Fruit fly (Drosophila melanogaster): ENCODE data around the gene Dci.

Dci gene

DNA sequence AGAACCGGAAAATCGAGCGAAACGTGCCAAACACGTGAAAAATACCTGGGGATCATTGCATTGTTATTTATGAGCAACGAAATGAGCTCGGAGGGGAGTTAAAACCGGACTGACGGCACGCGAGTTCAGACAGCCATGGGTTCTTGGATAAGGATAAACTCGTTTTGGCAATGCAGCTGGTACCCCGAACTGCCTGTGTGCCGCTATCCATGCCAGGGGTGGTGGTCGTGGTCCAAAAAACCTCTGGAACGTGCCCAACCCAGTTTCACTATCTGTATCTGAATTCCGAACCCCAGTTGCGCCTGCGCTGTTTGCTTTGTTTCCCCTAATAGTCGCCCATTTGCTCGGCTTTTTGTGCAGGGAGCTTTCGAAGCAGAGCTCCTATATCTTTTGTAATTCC is 48.2 kb downstream of the Dci start (continued):
- TF ChIP-seq sd (tag; optimal IDR thresholded peaks at IDR 0.05) (peak; percentile 42), dati (GFP tag; IDR thresholded peaks at IDR 0.05) (no peak), grau (tag; optimal IDR thresholded peaks at IDR 0.05) (no peak), pros (GFP tag; optimal IDR thresholded peaks at IDR 0.05) (peak; percentile 61), pb (GFP tag; optimal IDR thresholded peaks at IDR 0.05) (no peak), Mad (GFP tag; optimal IDR thresholded peaks at IDR 0.05) (no peak), Dbx (GFP tag; IDR thresholded peaks at IDR 0.05) (no peak), Pdp1 (GFP tag; optimal IDR thresholded peaks at IDR 0.05) (no peak), croc (GFP tag; conservative IDR thresholded peaks at IDR 0.05) (no peak), CG8290 (GFP tag; optimal IDR thresholded peaks at IDR 0.05) (no peak), CG8290 (tag; optimal IDR thresholded peaks at IDR 0.05) (no peak), CG6791 (GFP tag; IDR thresholded peaks at IDR 0.05; ENCODE audit: partially characterized antibody) (peak; percentile 46; the same call in 1 of the 3 replicates), CG6765 (GFP tag; optimal IDR thresholded peaks at IDR 0.05) (no peak), ara (GFP tag; IDR thresholded peaks at IDR 0.05) (no peak), CG1832 (GFP tag; optimal IDR thresholded peaks at IDR 0.05) (no peak), hbn (GFP tag; IDR thresholded peaks at IDR 0.05; ENCODE audit: partially characterized antibody) (no peak), D19A (tag; optimal IDR thresholded peaks at IDR 0.05) (no peak), Six4 (GFP tag; optimal IDR thresholded peaks at IDR 0.05) (no peak), CkIIα-i1 (GFP tag; IDR thresholded peaks at IDR 0.05) (no peak), CG1024 (GFP tag; IDR thresholded peaks at IDR 0.05) (no peak), Bteb2 (GFP tag; optimal IDR thresholded peaks at IDR 0.05) (no peak), Usf (GFP tag; optimal IDR thresholded peaks at IDR 0.05) (no peak), fd64A (GFP tag; optimal IDR thresholded peaks at IDR 0.05) (no peak), C15 (GFP tag; IDR thresholded peaks at IDR 0.05) (no peak), sens (GFP tag) (peak; percentile 44), CG5245 (GFP tag; optimal IDR thresholded peaks at IDR 0.05) (no peak), Sox102F (GFP tag; optimal IDR thresholded peaks at IDR 0.05) (no peak), CG3065 (GFP tag; optimal IDR thresholded peaks at IDR 0.05) (no peak), maf-S (GFP tag; optimal IDR thresholded peaks at IDR 0.05) (no peak), Rx (GFP tag; IDR thresholded peaks at IDR 0.05) (no peak), Sry-β (GFP tag; optimal IDR thresholded peaks at IDR 0.05) (no peak), CG9215 (GFP tag; IDR thresholded peaks at IDR 0.05) (no peak), E2f2 (GFP tag; IDR thresholded peaks at IDR 0.05) (no peak), tgo (GFP tag; IDR thresholded peaks at IDR 0.05) (no peak), nom (GFP tag; optimal IDR thresholded peaks at IDR 0.05) (no peak), CG34224 (GFP tag; IDR thresholded peaks at IDR 0.05; ENCODE audit: partially characterized antibody) (no peak), Hey (tag; optimal IDR thresholded peaks at IDR 0.05) (peak; percentile 68), sna (GFP tag; IDR thresholded peaks at IDR 0.05; ENCODE audit: partially characterized antibody) (no peak), btn (GFP tag; optimal IDR thresholded peaks at IDR 0.05) (no peak), cg (GFP tag; optimal IDR thresholded peaks at IDR 0.05) (no peak)

DNA sequence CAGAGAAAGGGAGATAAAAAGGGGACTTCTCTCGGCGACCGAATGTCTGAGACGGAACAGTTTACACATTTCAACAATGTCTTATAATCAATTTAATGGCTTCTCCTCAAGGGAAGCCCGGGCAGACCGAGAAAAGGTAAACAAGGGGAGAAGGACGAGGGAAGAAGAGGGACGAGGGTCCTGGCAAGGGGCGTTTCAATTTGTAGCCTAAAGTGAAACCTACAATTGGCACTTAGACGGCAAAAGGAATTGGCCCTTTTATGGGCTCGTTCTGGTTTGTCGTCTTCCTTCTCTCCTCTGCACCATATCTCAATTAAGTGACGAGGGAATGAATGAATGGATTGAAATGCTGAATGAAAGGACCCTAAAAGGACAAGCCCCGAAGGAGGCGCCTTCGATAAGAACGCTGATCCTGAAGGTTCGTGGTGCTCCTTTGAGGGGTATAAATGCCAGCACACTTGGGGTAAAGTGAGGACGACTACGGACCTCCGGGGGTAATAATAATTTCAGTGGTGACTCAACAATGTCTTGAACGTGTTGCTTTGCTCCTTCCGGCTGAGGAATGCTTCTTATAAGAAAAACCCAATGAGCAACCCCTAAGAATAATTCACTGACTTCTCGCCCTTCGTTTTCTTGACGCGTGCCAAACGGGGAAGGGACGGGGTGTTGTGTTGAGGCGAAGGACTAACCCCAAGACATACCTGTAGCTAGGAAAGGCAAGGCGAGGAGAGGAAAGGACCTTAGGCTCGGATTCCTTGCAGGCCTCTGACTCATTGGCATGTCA is 49.5 kb downstream of the Dci start:
- TF ChIP-seq pros (GFP tag; optimal IDR thresholded peaks at IDR 0.05), result peak; percentile 90
- no peak for TF ChIP-seq Spps (tag; optimal IDR thresholded peaks at IDR 0.05)
- TF ChIP-seq CG18476 (GFP tag; optimal IDR thresholded peaks at IDR 0.05), result no peak
- no peak for TF ChIP-seq Sox100B (GFP tag; optimal IDR thresholded peaks at IDR 0.05)
- no peak for TF ChIP-seq Sry-δ (GFP tag; optimal IDR thresholded peaks at IDR 0.05)
- peak; percentile 61 for TF ChIP-seq Med (GFP tag)
- TF ChIP-seq nerfin-2 (GFP tag; IDR thresholded peaks at IDR 0.05; ENCODE audit: partially characterized antibody), result no peak
- peak; percentile 42 for TF ChIP-seq HLHmδ (GFP tag; optimal IDR thresholded peaks at IDR 0.05)
- TF ChIP-seq CG1832 (GFP tag; optimal IDR thresholded peaks at IDR 0.05), result peak; percentile 21
- no peak for TF ChIP-seq amos (GFP tag; IDR thresholded peaks at IDR 0.05; ENCODE audit: partially characterized antibody)
- no peak for TF ChIP-seq hkb (optimal IDR thresholded peaks at IDR 0.05)
- TF ChIP-seq hkb (GFP tag; IDR thresholded peaks at IDR 0.05), result no peak
- TF ChIP-seq ranshi (GFP tag; IDR thresholded peaks at IDR 0.05), result no peak
- TF ChIP-seq ems (GFP tag; optimal IDR thresholded peaks at IDR 0.05), result no peak
- no peak for TF ChIP-seq Dek (tag; optimal IDR thresholded peaks at IDR 0.05)

Measured in whole organism, embryonic.